Worm (Caenorhabditis elegans) whole organism, midembryonic: ENCODE results near the gene C14E2.11.

Experiments used
- T22C8.4 ChIP-seq: fragments of 200-800 bp; sonication (Bioruptor generic); IDR thresholded peaks from 2 replicates; pipeline ENCODE4 v1.3.6; 2022; ENCODE audit warnings: missing genetic modification characterization, missing compliant biosample characterization
- cog-1 ChIP-seq: sonication (generic microtip); optimal IDR thresholded peaks from 2 replicates; lab custom pipeline; 2016; ENCODE audit warnings: missing genetic modification characterization, missing compliant biosample characterization
- flt-1 ChIP-seq: fragments of 200-800 bp; sonication (Bioruptor generic); IDR thresholded peaks from 2 replicates; pipeline ENCODE4 v1.3.6; 2022; ENCODE audit warnings: missing genetic modification characterization, missing compliant biosample characterization
- klf-2 ChIP-seq: fragments of 200-800 bp; sonication (Bioruptor generic); conservative IDR thresholded peaks from 2 replicates; pipeline ENCODE4 v1.3.6; 2022; ENCODE audit warnings: missing genetic modification reagents, missing genetic modification characterization, missing compliant biosample characterization
- med-1 ChIP-seq: sonication (generic microtip); optimal IDR thresholded peaks from 2 replicates; lab custom pipeline; 2017; ENCODE audit warnings: missing genetic modification characterization, mild to moderate bottlenecking, missing compliant biosample characterization, antibody characterized with exemption, missing genetic modification reagents; ENCODE audit not compliant: insufficient read depth
- ref-1 ChIP-seq: fragments of 200-800 bp; sonication (Bioruptor generic); conservative IDR thresholded peaks from 2 replicates; pipeline ENCODE4 v1.3.6; 2022; ENCODE audit warnings: missing genetic modification reagents, missing genetic modification characterization, missing compliant biosample characterization
- tab-1 ChIP-seq: fragments of 200-800 bp; sonication (Bioruptor generic); IDR thresholded peaks from 2 replicates; pipeline ENCODE4 v1.3.6; 2022; ENCODE audit warnings: missing genetic modification characterization, missing compliant biosample characterization
- ztf-23 ChIP-seq: fragments of 200-800 bp; sonication (Bioruptor generic); IDR thresholded peaks from 2 replicates; pipeline ENCODE4 v1.3.6; 2022; ENCODE audit warnings: missing genetic modification reagents, missing genetic modification characterization, missing compliant biosample characterization
- ztf-29 ChIP-seq: fragments of 200-800 bp; sonication (Bioruptor generic); IDR thresholded peaks from 2 replicates; pipeline ENCODE4 v1.3.6; 2022; ENCODE audit warnings: missing genetic modification reagents, missing genetic modification characterization, missing compliant biosample characterization

Gene C14E2.11

ce11 chrX:1821235-1821634, 20.0 kb downstream of the C14E2.11 start, which contains the start of gene C14E2.4:
C14E2.4 (minus strand) TSS chrX:1821335.
- TF ChIP-seq T22C8.4 (GFP tag; lab: Robert Waterston, UW) (no peak), ztf-23 (GFP tag; lab: Robert Waterston, UW) (no peak), med-1 (GFP tag; lab: Kevin White, UChicago) (no peak), ref-1 (no peak), ztf-29 (GFP tag; lab: Robert Waterston, UW) (no peak), cog-1 (no peak), flt-1 (no peak)

DNA sequence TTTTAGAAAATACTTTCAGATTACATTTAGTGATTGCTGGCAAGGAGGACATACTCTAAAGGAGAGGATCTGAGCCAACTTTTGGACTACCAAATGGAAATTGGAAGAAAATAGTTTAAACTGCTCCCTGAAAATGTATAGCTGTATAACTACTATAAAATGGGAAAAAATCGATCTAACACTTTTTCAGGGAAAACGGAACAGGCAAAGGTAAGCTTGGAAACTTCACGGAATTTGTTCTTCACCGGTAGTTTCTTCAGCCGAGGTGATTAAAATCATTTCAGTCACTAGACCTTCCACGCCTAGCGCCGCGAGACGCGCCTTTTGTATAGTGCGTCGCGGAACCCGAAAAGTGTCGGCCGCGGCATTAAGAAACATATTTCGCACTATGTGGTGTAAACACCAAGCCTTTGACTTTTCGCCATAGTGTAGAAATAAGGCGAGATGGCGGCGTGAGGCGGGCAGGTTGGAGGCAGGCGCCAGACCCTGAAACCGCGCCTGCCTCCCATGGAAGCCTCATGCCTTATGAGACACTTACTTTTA, 24.1 kb downstream of the C14E2.11 start, which contains the start of gene C14E2.5:
C14E2.5 (minus strand) TSS at position 51 of the 543 bp plus-strand sequence.
- no peak for TF ChIP-seq flt-1
- no peak for TF ChIP-seq cog-1
- TF ChIP-seq ref-1: no peak
- TF ChIP-seq tab-1: no peak
- TF ChIP-seq klf-2 (GFP tag; lab: Robert Waterston, UW): no peak
- TF ChIP-seq med-1 (GFP tag; lab: Kevin White, UChicago): no peak
- no peak for TF ChIP-seq ztf-23 (GFP tag; lab: Robert Waterston, UW)
- TF ChIP-seq T22C8.4 (GFP tag; lab: Robert Waterston, UW): no peak
- no peak for TF ChIP-seq ztf-29 (GFP tag; lab: Robert Waterston, UW)

ce11 chrX:1826166-1826565, 24.9 kb downstream of the C14E2.11 start, which contains the start of gene C14E2.1:
C14E2.1 (plus strand) TSS chrX:1826466.
- TF ChIP-seq med-1 (GFP tag; lab: Kevin White, UChicago) (no peak), ref-1 (no peak), klf-2 (GFP tag; lab: Robert Waterston, UW) (no peak), ztf-29 (GFP tag; lab: Robert Waterston, UW) (no peak), cog-1 (no peak), ztf-23 (GFP tag; lab: Robert Waterston, UW) (no peak), T22C8.4 (GFP tag; lab: Robert Waterston, UW) (no peak), flt-1 (no peak), tab-1 (no peak)

- TF ChIP-seq med-1 (GFP tag; lab: Kevin White, UChicago) (no peak), T22C8.4 (GFP tag; lab: Robert Waterston, UW) (no peak), cog-1 (no peak), ztf-23 (GFP tag; lab: Robert Waterston, UW) (no peak), ref-1 (no peak)
Measured at ce11 chrX:1829937-1830336, 28.7 kb downstream of the C14E2.11 start, which contains the start of gene C14E2.6. C14E2.6 (minus strand) TSS chrX:1830037.

DNA sequence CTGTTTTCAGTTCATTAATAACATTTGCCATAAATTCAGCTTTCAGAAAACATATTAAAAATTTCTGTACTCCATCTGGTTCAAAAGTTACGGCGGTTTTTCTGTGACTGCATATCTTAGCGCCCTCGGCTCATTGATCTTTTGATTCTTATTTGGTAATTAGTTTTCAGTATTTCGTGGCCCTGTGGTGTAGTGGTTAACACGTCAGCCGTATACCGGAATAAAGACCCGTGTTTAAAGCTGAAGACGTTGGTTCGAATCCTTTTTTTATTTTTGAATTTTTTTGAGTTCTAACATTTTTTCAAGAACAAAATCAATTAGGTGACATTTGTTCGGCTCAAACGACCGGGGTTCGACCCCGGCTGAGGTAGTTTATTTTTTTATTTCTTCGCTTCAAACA, 29.2 kb downstream of the C14E2.11 start:
- TF ChIP-seq med-1 (GFP tag; lab: Kevin White, UChicago) (no peak), flt-1 (no peak), ztf-29 (GFP tag; lab: Robert Waterston, UW) (no peak), tab-1 (no peak), cog-1 (no peak), ref-1 (no peak)

DNA sequence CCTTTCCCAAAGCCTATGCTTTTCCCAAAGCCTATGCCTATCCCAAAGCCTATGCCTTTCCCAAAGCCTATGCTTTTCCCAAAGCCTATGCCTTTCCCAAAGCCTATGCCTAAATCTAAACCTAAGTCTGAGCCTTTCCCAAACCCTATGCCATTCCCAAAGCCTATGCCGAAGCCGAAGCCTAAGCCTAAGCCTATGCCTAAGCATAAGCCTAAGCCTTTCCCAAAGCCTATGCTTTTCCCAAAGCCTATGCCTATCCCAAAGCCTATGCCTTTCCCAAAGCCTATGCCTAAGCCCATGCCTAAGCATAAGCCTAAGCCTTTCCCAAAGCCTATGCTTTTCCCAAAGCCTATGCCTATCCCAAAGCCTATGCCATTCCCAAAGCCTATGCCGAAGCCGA, 35.4 kb downstream of the C14E2.11 start:
- peak; percentile 56; the same call in 1 of the 2 replicates for TF ChIP-seq flt-1
- peak; percentile 60; the same call in 1 of the 2 replicates for TF ChIP-seq ztf-29 (GFP tag; lab: Robert Waterston, UW)

ce11 chrX:1837703-1838102, 36.4 kb downstream of the C14E2.11 start:
- peak; percentile 67; the same call in 1 of the 2 replicates for TF ChIP-seq T22C8.4 (GFP tag; lab: Robert Waterston, UW)
- peak; percentile 3 for TF ChIP-seq cog-1
- TF ChIP-seq tab-1: peak; percentile 84
- peak; percentile 66 for TF ChIP-seq klf-2 (GFP tag; lab: Robert Waterston, UW)
- TF ChIP-seq flt-1: peak; percentile 88
- peak; percentile 60 for TF ChIP-seq ztf-29 (GFP tag; lab: Robert Waterston, UW)
- peak; percentile 87 for TF ChIP-seq ztf-23 (GFP tag; lab: Robert Waterston, UW)
- TF ChIP-seq ref-1: peak; percentile 29; the same call in 1 of the 2 replicates
- TF ChIP-seq med-1 (GFP tag; lab: Kevin White, UChicago): peak; percentile 7

DNA sequence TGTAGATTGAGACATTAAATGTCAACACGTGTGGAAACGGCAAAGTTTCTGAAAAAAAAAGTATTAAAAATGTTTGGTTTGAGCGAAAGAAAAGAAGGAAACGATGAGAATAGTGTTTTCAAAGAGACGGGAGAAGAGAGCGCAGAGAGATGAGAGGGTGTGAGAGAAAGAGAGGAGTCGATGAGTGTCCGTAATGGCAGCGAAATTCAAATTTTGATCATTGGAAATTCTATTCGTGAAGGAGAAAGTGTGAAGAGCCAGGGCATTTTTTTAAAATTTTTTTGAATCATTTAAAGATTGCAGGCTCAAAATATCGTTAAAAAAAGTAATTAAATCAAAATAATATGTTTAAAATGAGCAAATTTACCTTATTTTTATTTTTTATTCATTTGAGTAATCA, 44.2 kb downstream of the C14E2.11 start, which contains the start of gene T26C11.4:
T26C11.4 (minus strand) TSS at position 54 of the 400 bp plus-strand sequence.
- TF ChIP-seq flt-1 (no peak), ztf-23 (GFP tag; lab: Robert Waterston, UW) (no peak), med-1 (GFP tag; lab: Kevin White, UChicago) (no peak)

- TF ChIP-seq flt-1 (no peak), med-1 (GFP tag; lab: Kevin White, UChicago) (no peak), T22C8.4 (GFP tag; lab: Robert Waterston, UW) (no peak), ztf-23 (GFP tag; lab: Robert Waterston, UW) (no peak), cog-1 (no peak), ztf-29 (GFP tag; lab: Robert Waterston, UW) (no peak), ref-1 (no peak), klf-2 (GFP tag; lab: Robert Waterston, UW) (no peak)
Measured at ce11 chrX:1847685-1848084, 46.4 kb downstream of the C14E2.11 start.

DNA sequence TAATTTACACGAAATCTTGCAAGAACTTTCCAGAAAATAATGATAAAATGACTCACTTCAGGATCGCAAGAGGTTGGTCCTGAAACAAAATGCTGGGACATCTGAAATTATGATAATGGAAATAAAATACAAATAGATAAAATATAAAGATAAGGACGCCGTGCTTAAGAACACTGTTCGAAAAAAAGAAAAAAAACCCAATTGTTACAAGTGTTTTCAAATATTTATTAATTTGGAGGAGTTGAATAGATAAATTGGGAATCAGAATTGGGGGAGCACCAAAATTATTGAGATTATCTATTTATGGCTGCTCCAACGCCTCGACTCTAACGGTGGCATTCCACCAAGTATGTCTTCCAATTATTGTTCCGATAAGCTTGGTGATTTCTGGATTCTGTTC, 47.3 kb downstream of the C14E2.11 start, which contains the start of gene ceh-41:
ceh-41 (minus strand) TSS at position 101 of the 400 bp plus-strand sequence.
- TF ChIP-seq ref-1 (no peak), flt-1 (no peak)

- no peak for TF ChIP-seq ztf-29 (GFP tag; lab: Robert Waterston, UW)
- no peak for TF ChIP-seq T22C8.4 (GFP tag; lab: Robert Waterston, UW)
- no peak for TF ChIP-seq ztf-23 (GFP tag; lab: Robert Waterston, UW)
Measured at ce11 chrX:1850525-1850924, 49.3 kb downstream of the C14E2.11 start.
